Fruit fly (Drosophila melanogaster) whole organism, embryonic: ENCODE measurements around the gene Sgs5.
A peak's percentile ranks its signal among the peaks of the same experiment; 100 is the strongest.

ENCODE experiments used
- ATbp ChIP-seq: fragments of 200-800 bp; sonication (Bioruptor generic); optimal IDR thresholded peaks from 2 replicates; lab custom pipeline; 2017; ENCODE audit warnings: missing biosample characterization, mild to moderate bottlenecking, missing genetic modification characterization, missing genetic modification reagents
- Abd-B ChIP-seq: fragments of 200-800 bp; sonication (Bioruptor generic); optimal IDR thresholded peaks from 2 replicates; lab custom pipeline; 2018; ENCODE audit warnings: missing biosample characterization, mild to moderate bottlenecking, missing genetic modification characterization, moderate library complexity
- Antp ChIP-seq: fragments of 200-800 bp; sonication (Bioruptor generic); optimal IDR thresholded peaks from 3 replicates; lab custom pipeline; 2016; ENCODE audit warnings: missing biosample characterization, missing genetic modification characterization
- Bgb ChIP-seq: fragments of 200-800 bp; sonication (Bioruptor generic); IDR thresholded peaks from 2 replicates; pipeline ENCODE4 v1.3.6; 2022; ENCODE audit warnings: missing biosample characterization, missing genetic modification characterization; ENCODE audit not compliant: partially characterized antibody
- BtbVII ChIP-seq: fragments of 200-800 bp; sonication (Bioruptor generic); optimal IDR thresholded peaks from 3 replicates; lab custom pipeline; 2017; ENCODE audit warnings: missing biosample characterization, mild to moderate bottlenecking, missing genetic modification characterization
- CG10209 ChIP-seq: fragments of 200-800 bp; sonication (Bioruptor generic); optimal IDR thresholded peaks from 3 replicates; lab custom pipeline; 2017; ENCODE audit warnings: missing biosample characterization, mild to moderate bottlenecking, missing genetic modification characterization, missing genetic modification reagents
- CG10654 ChIP-seq: fragments of 200-800 bp; sonication (Bioruptor generic); optimal IDR thresholded peaks from 2 replicates; lab custom pipeline; 2016; ENCODE audit warnings: missing biosample characterization, missing genetic modification characterization
- CG11560 ChIP-seq: fragments of 200-800 bp; sonication (Bioruptor generic); IDR thresholded peaks from 3 replicates; pipeline ENCODE4 v1.3.6; 2022; ENCODE audit warnings: missing biosample characterization, missing genetic modification characterization
- CG13123 ChIP-seq: fragments of 200-800 bp; sonication (Bioruptor generic); optimal IDR thresholded peaks from 2 replicates; lab custom pipeline; 2016; ENCODE audit warnings: missing biosample characterization, missing genetic modification characterization
- CG13296 ChIP-seq: fragments of 200-800 bp; sonication (Bioruptor generic); optimal IDR thresholded peaks from 3 replicates; lab custom pipeline; 2018; ENCODE audit warnings: missing biosample characterization, mild to moderate bottlenecking, missing genetic modification characterization
- CG15479 ChIP-seq: fragments of 200-800 bp; sonication (Bioruptor generic); optimal IDR thresholded peaks from 3 replicates; lab custom pipeline; 2019; ENCODE audit warnings: missing biosample characterization, mild to moderate bottlenecking, missing genetic modification characterization, moderate library complexity
- CG1602 ChIP-seq: fragments of 200-800 bp; sonication (Bioruptor generic); optimal IDR thresholded peaks from 3 replicates; lab custom pipeline; 2016; ENCODE audit warnings: missing biosample characterization, missing genetic modification characterization
- CG16813 ChIP-seq: fragments of 200-800 bp; sonication (Bioruptor generic); IDR thresholded peaks from 3 replicates; pipeline ENCODE4 v1.3.6; 2022; ENCODE audit warnings: missing biosample characterization, missing genetic modification characterization; ENCODE audit not compliant: partially characterized antibody
- CG17361 ChIP-seq: fragments of 200-800 bp; sonication (Bioruptor generic); IDR thresholded peaks from 3 replicates; pipeline ENCODE4 v1.3.6; 2022; ENCODE audit warnings: missing biosample characterization, missing genetic modification characterization
- CG17802 ChIP-seq: fragments of 200-800 bp; sonication (Bioruptor generic); optimal IDR thresholded peaks from 2 replicates; lab custom pipeline; 2018; ENCODE audit warnings: missing biosample characterization, mild to moderate bottlenecking, missing genetic modification characterization, moderate library complexity
- CG2199 ChIP-seq: fragments of 200-800 bp; sonication (Bioruptor generic); IDR thresholded peaks from 3 replicates; pipeline ENCODE4 v1.3.6; 2022; ENCODE audit warnings: missing biosample characterization, missing genetic modification characterization
- CG34422 ChIP-seq: fragments of 200-800 bp; sonication (Bioruptor generic); IDR thresholded peaks from 3 replicates; pipeline ENCODE4 v1.3.6; 2022; ENCODE audit warnings: missing biosample characterization, missing genetic modification characterization
- CG4424 ChIP-seq: fragments of 200-800 bp; sonication (Bioruptor generic); optimal IDR thresholded peaks from 3 replicates; lab custom pipeline; 2016; ENCODE audit warnings: missing biosample characterization, missing genetic modification characterization
- CG5953 ChIP-seq: fragments of 200-800 bp; sonication (Bioruptor generic); IDR thresholded peaks from 2 replicates; pipeline ENCODE4 v1.3.6; 2022; ENCODE audit warnings: missing biosample characterization, missing genetic modification characterization
- CG6272 ChIP-seq: fragments of 200-800 bp; sonication (Bioruptor generic); IDR thresholded peaks from 2 replicates; pipeline ENCODE4 v1.3.6; 2022; ENCODE audit warnings: missing biosample characterization, missing genetic modification characterization
- CG6791 ChIP-seq: fragments of 200-800 bp; sonication (Bioruptor generic); IDR thresholded peaks from 3 replicates; pipeline ENCODE4 v1.3.6; 2022; ENCODE audit warnings: missing biosample characterization, missing genetic modification characterization; ENCODE audit not compliant: partially characterized antibody
- CG7745 ChIP-seq: fragments of 200-800 bp; sonication (Bioruptor generic); optimal IDR thresholded peaks from 2 replicates; lab custom pipeline; 2018; ENCODE audit warnings: missing biosample characterization, mild to moderate bottlenecking, missing genetic modification characterization, moderate library complexity
- CG9817 ChIP-seq: fragments of 200-800 bp; sonication (Bioruptor generic); optimal IDR thresholded peaks from 2 replicates; lab custom pipeline; 2018; ENCODE audit warnings: missing biosample characterization, mild to moderate bottlenecking, missing genetic modification characterization, moderate library complexity
- CG9876 ChIP-seq: fragments of 200-800 bp; sonication (Bioruptor generic); optimal IDR thresholded peaks from 2 replicates; lab custom pipeline; 2016; ENCODE audit warnings: missing biosample characterization, missing genetic modification characterization
- Chrac-16 ChIP-seq: fragments of 200-800 bp; sonication (Bioruptor generic); optimal IDR thresholded peaks from 3 replicates; lab custom pipeline; 2016; ENCODE audit warnings: missing biosample characterization, missing genetic modification characterization
- D19A ChIP-seq: fragments of 200-800 bp; optimal IDR thresholded peaks from 3 replicates; lab custom pipeline; 2019; ENCODE audit warnings: missing biosample characterization, mild to moderate bottlenecking, missing genetic modification characterization, moderate library complexity
- Dll ChIP-seq: fragments of 200-800 bp; sonication (Bioruptor generic); IDR thresholded peaks from 4 replicates; pipeline ENCODE4 v1.3.6; 2022; ENCODE audit warnings: missing biosample characterization, missing genetic modification characterization; ENCODE audit not compliant: partially characterized antibody
- E2f1 ChIP-seq: fragments of 200-800 bp; sonication (Bioruptor generic); IDR thresholded peaks from 2 replicates; pipeline ENCODE4 v1.3.6; 2022; ENCODE audit warnings: missing biosample characterization, missing genetic modification characterization
- Ets65A ChIP-seq: fragments of 200-800 bp; sonication (Bioruptor generic); peaks from one replicate; lab custom pipeline; 2016; ENCODE audit warnings: missing biosample characterization, missing genetic modification characterization
- H2.0 ChIP-seq: fragments of 200-800 bp; sonication (Bioruptor generic); IDR thresholded peaks from 2 replicates; pipeline ENCODE4 v1.3.6; 2022; ENCODE audit warnings: missing biosample characterization, missing genetic modification characterization
- Mad ChIP-seq: fragments of 200-800 bp; sonication (Bioruptor generic); optimal IDR thresholded peaks from 2 replicates; lab custom pipeline; 2016; ENCODE audit warnings: missing biosample characterization, missing genetic modification characterization
- Nf-YC ChIP-seq: fragments of 200-800 bp; optimal IDR thresholded peaks from 3 replicates; lab custom pipeline; 2019; ENCODE audit warnings: missing biosample characterization, mild to moderate bottlenecking, missing genetic modification characterization, moderate library complexity
- amos ChIP-seq: fragments of 200-800 bp; sonication (Bioruptor generic); IDR thresholded peaks from 2 replicates; pipeline ENCODE4 v1.3.6; 2022; ENCODE audit warnings: missing biosample characterization, missing genetic modification characterization; ENCODE audit not compliant: partially characterized antibody
- aop ChIP-seq: fragments of 200-800 bp; sonication (Bioruptor generic); IDR thresholded peaks from 2 replicates; pipeline ENCODE4 v1.3.6; 2022; ENCODE audit warnings: missing biosample characterization, missing genetic modification characterization
- cas ChIP-seq: fragments of 200-800 bp; sonication (Bioruptor generic); IDR thresholded peaks from 2 replicates; pipeline ENCODE4 v1.3.6; 2022; ENCODE audit warnings: missing biosample characterization, missing genetic modification characterization
- cato ChIP-seq: fragments of 200-800 bp; sonication (Bioruptor generic); optimal IDR thresholded peaks from 2 replicates; lab custom pipeline; 2016; ENCODE audit warnings: missing biosample characterization, missing genetic modification characterization, borderline replicate concordance
- chn ChIP-seq: fragments of 200-800 bp; sonication (Bioruptor generic); optimal IDR thresholded peaks from 2 replicates; lab custom pipeline; 2016; ENCODE audit warnings: missing biosample characterization, missing genetic modification characterization
- dan ChIP-seq: fragments of 200-800 bp; sonication (Bioruptor generic); IDR thresholded peaks from 2 replicates; pipeline ENCODE4 v1.3.6; 2022; ENCODE audit warnings: missing biosample characterization, missing genetic modification characterization
- fd102C ChIP-seq: fragments of 200-800 bp; sonication (Bioruptor generic); optimal IDR thresholded peaks from 2 replicates; lab custom pipeline; 2018; ENCODE audit warnings: missing biosample characterization, mild to moderate bottlenecking, missing genetic modification characterization, moderate library complexity
- gfzf ChIP-seq: fragments of 200-800 bp; sonication (Bioruptor generic); optimal IDR thresholded peaks from 2 replicates; lab custom pipeline; 2016; ENCODE audit warnings: missing biosample characterization, mild to moderate bottlenecking, missing genetic modification characterization, moderate library complexity
- gro ChIP-seq: fragments of 200-800 bp; sonication (Bioruptor generic); optimal IDR thresholded peaks from 2 replicates; lab custom pipeline; 2016; ENCODE audit warnings: missing biosample characterization, missing genetic modification characterization
- gsb ChIP-seq: fragments of 200-800 bp; sonication (Bioruptor generic); IDR thresholded peaks from 2 replicates; pipeline ENCODE4 v1.3.6; 2022; ENCODE audit warnings: missing biosample characterization, missing genetic modification characterization
- gsb-n ChIP-seq: fragments of 200-800 bp; sonication (Bioruptor generic); optimal IDR thresholded peaks from 3 replicates; lab custom pipeline; 2018; ENCODE audit warnings: missing biosample characterization, mild to moderate bottlenecking, missing genetic modification characterization
- ind ChIP-seq: fragments of 200-800 bp; sonication (Bioruptor generic); optimal IDR thresholded peaks from 3 replicates; lab custom pipeline; 2016; ENCODE audit warnings: missing biosample characterization, missing genetic modification characterization
- kah ChIP-seq: fragments of 200-800 bp; sonication (Bioruptor generic); optimal IDR thresholded peaks from 2 replicates; lab custom pipeline; 2018; ENCODE audit warnings: missing biosample characterization, mild to moderate bottlenecking, missing genetic modification characterization
- mirr ChIP-seq: fragments of 200-800 bp; sonication (Bioruptor generic); optimal IDR thresholded peaks from 3 replicates; lab custom pipeline; 2018; ENCODE audit warnings: missing biosample characterization, mild to moderate bottlenecking, missing genetic modification characterization
- nerfin-2 ChIP-seq: fragments of 200-800 bp; sonication (Bioruptor generic); IDR thresholded peaks from 2 replicates; pipeline ENCODE4 v1.3.6; 2022; ENCODE audit warnings: missing biosample characterization, missing genetic modification characterization; ENCODE audit not compliant: partially characterized antibody
- oc ChIP-seq: fragments of 200-800 bp; sonication (Bioruptor generic); optimal IDR thresholded peaks from 2 replicates; lab custom pipeline; 2018; ENCODE audit warnings: missing biosample characterization, mild to moderate bottlenecking, missing genetic modification characterization, moderate library complexity
- prd ChIP-seq, 3 experiments: fragments of >200 bp in 2 of 3; fragments of 200-800 bp in 1 of 3; sonication (Bioruptor generic) in 1 of 3; optimal IDR thresholded peaks in 2 of 3; IDR thresholded peaks in 1 of 3; 2 replicates in 2 of 3; 3 replicates in 1 of 3; pipeline versions ENCODE4 v1.3.6 to Lab custom; 2017 to 2022; ENCODE audit warnings: missing biosample characterization in 1 of 3, missing genetic modification characterization in 1 of 3
- pum ChIP-seq: fragments of 200-800 bp; sonication (Bioruptor generic); optimal IDR thresholded peaks from 2 replicates; lab custom pipeline; 2016; ENCODE audit warnings: missing biosample characterization, missing genetic modification characterization
- yki ChIP-seq: fragments of >200 bp; optimal IDR thresholded peaks from 3 replicates; lab custom pipeline; 2018

Sgs5 gene

DNA sequence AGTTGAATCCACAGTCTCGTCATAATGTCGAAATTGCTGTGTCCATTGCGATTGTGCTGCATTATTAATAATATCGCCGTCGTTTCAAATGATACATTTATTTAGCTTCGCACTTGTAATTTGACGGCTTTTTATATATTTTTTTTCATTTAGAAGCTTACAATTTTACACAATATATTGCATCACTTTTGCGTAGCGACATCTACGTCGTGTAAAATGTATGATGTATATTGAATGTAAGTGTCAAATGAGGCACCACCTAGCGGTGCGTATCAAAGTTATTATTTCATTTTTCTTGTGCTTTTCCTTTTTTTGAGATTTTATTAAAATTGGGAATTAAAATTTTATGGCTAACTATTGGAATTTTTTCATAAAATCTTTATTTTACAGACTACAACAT is 21.4 kb downstream of the Sgs5 start (continued):
- TF ChIP-seq Antp (GFP tag; lab: Kevin White, UChicago), result no peak
- no peak for TF ChIP-seq cato
- peak; percentile 6 for TF ChIP-seq gsb-n (tag; lab: Kevin White, UChicago)
- no peak for TF ChIP-seq CG9817 (tag; lab: Kevin White, UChicago)
- TF ChIP-seq H2.0 (GFP tag; lab: Robert Waterston, UW), result no peak
- TF ChIP-seq nerfin-2 (GFP tag; lab: Robert Waterston, UW), result no peak
- no peak for TF ChIP-seq CG10654 (GFP tag; lab: Kevin White, UChicago)
- no peak for TF ChIP-seq CG11560 (tag; lab: Robert Waterston, UW)
- no peak for TF ChIP-seq pum (GFP tag; lab: Kevin White, UChicago)
- no peak for TF ChIP-seq CG5953 (GFP tag; lab: Robert Waterston, UW)
- TF ChIP-seq yki (lab: Kevin White, UChicago), result no peak
- TF ChIP-seq Bgb, result peak; percentile 73
- 0 out of 2 replicates have a peak, but pooled peaks have one; percentile 45 for TF ChIP-seq CG6272 (GFP tag; lab: Robert Waterston, UW)
- TF ChIP-seq gsb, result no peak
- no peak for TF ChIP-seq CG17802
- no peak for TF ChIP-seq chn (GFP tag; lab: Kevin White, UChicago)
- TF ChIP-seq Abd-B, result peak; percentile 37
- peak; percentile 62 for TF ChIP-seq CG16813 (GFP tag; lab: Robert Waterston, UW)
- TF ChIP-seq oc, result no peak
- peak; percentile 72 for TF ChIP-seq amos (GFP tag; lab: Robert Waterston, UW)
- no peak for TF ChIP-seq CG13296 (GFP tag; lab: Kevin White, UChicago)
- no peak for TF ChIP-seq E2f1 (GFP tag; lab: Robert Waterston, UW)
- TF ChIP-seq dan (GFP tag; lab: Robert Waterston, UW), result no peak
- no peak for TF ChIP-seq Mad (GFP tag; lab: Kevin White, UChicago)
- TF ChIP-seq aop (GFP tag; lab: Robert Waterston, UW), result no peak
- TF ChIP-seq kah, result no peak
- peak; percentile 51; the same call in 1 of the 3 replicates for TF ChIP-seq CG6791 (GFP tag; lab: Robert Waterston, UW)
- no peak for TF ChIP-seq CG4424 (GFP tag; lab: Kevin White, UChicago)
- TF ChIP-seq CG7745 (tag; lab: Kevin White, UChicago), result no peak
- no peak for TF ChIP-seq Chrac-16 (GFP tag; lab: Kevin White, UChicago)
- TF ChIP-seq CG1602, result no peak
- TF ChIP-seq Ets65A (GFP tag; lab: Kevin White, UChicago), result peak; percentile 91
- TF ChIP-seq CG2199 (GFP tag; lab: Robert Waterston, UW), result peak; percentile 93
- no peak for TF ChIP-seq ATbp (GFP tag; lab: Kevin White, UChicago)
- peak in 1 of 2 experiments; percentile 11 for TF ChIP-seq prd (optimal IDR thresholded peaks at IDR 0.05; lab: Kevin White, UChicago)
- TF ChIP-seq prd (GFP tag; IDR thresholded peaks at IDR 0.05; lab: Robert Waterston, UW), result no peak
- TF ChIP-seq cas (GFP tag; lab: Robert Waterston, UW), result no peak
- TF ChIP-seq mirr (GFP tag; lab: Kevin White, UChicago), result no peak
- TF ChIP-seq gfzf (GFP tag; lab: Kevin White, UChicago), result no peak
- TF ChIP-seq CG15479 (GFP tag; lab: Kevin White, UChicago), result no peak
- 0 out of 3 replicates have a peak, but pooled peaks have one; percentile 17 for TF ChIP-seq CG17361 (GFP tag; lab: Robert Waterston, UW)
- no peak for TF ChIP-seq D19A (tag; lab: Kevin White, UChicago)
- TF ChIP-seq fd102C (GFP tag; lab: Kevin White, UChicago), result no peak
- no peak for TF ChIP-seq CG34422 (GFP tag; lab: Robert Waterston, UW)
- no peak for TF ChIP-seq Nf-YC (tag; lab: Kevin White, UChicago)
- TF ChIP-seq gro (GFP tag; lab: Kevin White, UChicago), result no peak
- TF ChIP-seq ind (GFP tag; lab: Kevin White, UChicago), result no peak
- TF ChIP-seq CG13123, result no peak
- TF ChIP-seq CG9876, result no peak
- TF ChIP-seq BtbVII (GFP tag; lab: Kevin White, UChicago), result no peak
- no peak for TF ChIP-seq Dll (GFP tag; lab: Robert Waterston, UW)
- no peak for TF ChIP-seq CG10209 (GFP tag; lab: Kevin White, UChicago)
